Fruit fly (Drosophila melanogaster) whole organism, embryonic: ENCODE measurements around the gene Trs20.
A peak's percentile ranks its signal among the peaks of the same experiment; 100 is the strongest.

Source experiments
- Awh ChIP-seq: fragments of 200-800 bp; sonication (Bioruptor generic); IDR thresholded peaks from 2 replicates; pipeline ENCODE4, ENCODE4 v1.3.6; 2022; ENCODE audit warnings: missing biosample characterization, missing genetic modification characterization
- CG10979 ChIP-seq: fragments of 200-800 bp; sonication (Bioruptor generic); optimal IDR thresholded peaks from 2 replicates; lab custom pipeline; 2018; ENCODE audit warnings: missing biosample characterization, mild to moderate bottlenecking, missing genetic modification characterization, moderate library complexity
- CG11696 ChIP-seq: fragments of 200-800 bp; sonication (Bioruptor generic); IDR thresholded peaks from 2 replicates; pipeline ENCODE4 v1.3.6; 2022; ENCODE audit warnings: missing biosample characterization, missing genetic modification characterization
- CG11723 ChIP-seq: fragments of 200-800 bp; sonication (Bioruptor generic); optimal IDR thresholded peaks from 2 replicates; lab custom pipeline; 2017; ENCODE audit warnings: missing biosample characterization, mild to moderate bottlenecking, missing genetic modification characterization
- CG12104 ChIP-seq: fragments of 200-800 bp; sonication (Bioruptor generic); optimal IDR thresholded peaks from 3 replicates; lab custom pipeline; 2016; ENCODE audit warnings: missing biosample characterization, missing genetic modification characterization
- CG1233 ChIP-seq: fragments of 200-800 bp; sonication (Bioruptor generic); optimal IDR thresholded peaks from 4 replicates; lab custom pipeline; 2018; ENCODE audit warnings: missing biosample characterization, mild to moderate bottlenecking, missing genetic modification characterization
- CG12391 ChIP-seq: fragments of 200-800 bp; sonication (Bioruptor generic); optimal IDR thresholded peaks from 3 replicates; lab custom pipeline; 2018; ENCODE audit warnings: missing biosample characterization, mild to moderate bottlenecking, missing genetic modification characterization, moderate library complexity
- CG13287 ChIP-seq: fragments of 200-800 bp; sonication (Bioruptor generic); IDR thresholded peaks from 2 replicates; pipeline ENCODE4 v1.3.6; 2022; ENCODE audit warnings: missing biosample characterization, missing genetic modification characterization; ENCODE audit not compliant: partially characterized antibody
- CG14441 ChIP-seq: fragments of 200-800 bp; sonication (Bioruptor generic); IDR thresholded peaks from 2 replicates; pipeline ENCODE4 v1.3.6; 2022; ENCODE audit warnings: missing biosample characterization, missing genetic modification characterization
- CG15073 ChIP-seq: fragments of 200-800 bp; sonication (Bioruptor generic); optimal IDR thresholded peaks from 2 replicates; lab custom pipeline; 2016; ENCODE audit warnings: missing biosample characterization, missing genetic modification characterization
- CG17361 ChIP-seq: fragments of 200-800 bp; sonication (Bioruptor generic); IDR thresholded peaks from 3 replicates; pipeline ENCODE4 v1.3.6; 2022; ENCODE audit warnings: missing biosample characterization, missing genetic modification characterization
- CG2712 ChIP-seq: fragments of 200-800 bp; optimal IDR thresholded peaks from 3 replicates; lab custom pipeline; 2019; ENCODE audit warnings: missing biosample characterization, mild to moderate bottlenecking, missing genetic modification characterization, moderate library complexity
- CG2875 ChIP-seq: fragments of 200-800 bp; sonication (Bioruptor generic); optimal IDR thresholded peaks from 2 replicates; lab custom pipeline; 2017; ENCODE audit warnings: missing biosample characterization, mild to moderate bottlenecking, missing genetic modification characterization, missing genetic modification reagents
- CG32767 ChIP-seq: fragments of 200-800 bp; sonication (Bioruptor generic); IDR thresholded peaks from 2 replicates; pipeline ENCODE4 v1.3.6; 2022; ENCODE audit warnings: missing biosample characterization, missing genetic modification characterization
- CG3838 ChIP-seq: fragments of 200-800 bp; sonication (Bioruptor generic); optimal IDR thresholded peaks from 3 replicates; lab custom pipeline; 2016; ENCODE audit warnings: missing biosample characterization, missing genetic modification characterization
- CG3995 ChIP-seq: fragments of 200-800 bp; sonication (Bioruptor generic); optimal IDR thresholded peaks from 3 replicates; lab custom pipeline; 2016; ENCODE audit warnings: missing biosample characterization, missing genetic modification characterization
- CG4360 ChIP-seq: fragments of 200-800 bp; sonication (Bioruptor generic); IDR thresholded peaks from 2 replicates; pipeline ENCODE4 v1.3.6; 2022; ENCODE audit warnings: missing biosample characterization, missing genetic modification characterization
- CG5180 ChIP-seq: fragments of 200-800 bp; sonication (Bioruptor generic); optimal IDR thresholded peaks from 3 replicates; lab custom pipeline; 2017; ENCODE audit warnings: missing biosample characterization, missing genetic modification characterization, mild to moderate bottlenecking, moderate library complexity, missing genetic modification reagents
- CG6813 ChIP-seq: fragments of 200-800 bp; sonication (Bioruptor generic); optimal IDR thresholded peaks from 2 replicates; lab custom pipeline; 2017; ENCODE audit warnings: missing biosample characterization, missing genetic modification characterization, mild to moderate bottlenecking, moderate library complexity, missing genetic modification reagents
- CG7372 ChIP-seq: fragments of 200-800 bp; sonication (Bioruptor generic); IDR thresholded peaks from 2 replicates; pipeline ENCODE4 v1.3.6; 2022; ENCODE audit warnings: missing biosample characterization, missing genetic modification characterization
- CrebB ChIP-seq: fragments of 200-800 bp; sonication (Bioruptor generic); optimal IDR thresholded peaks from 3 replicates; lab custom pipeline; 2018; ENCODE audit warnings: missing biosample characterization, mild to moderate bottlenecking, missing genetic modification characterization
- Drgx ChIP-seq: fragments of 200-800 bp; sonication (Bioruptor generic); IDR thresholded peaks from 2 replicates; pipeline ENCODE4 v1.3.6; 2022; ENCODE audit warnings: missing biosample characterization, missing genetic modification characterization
- E2f2 ChIP-seq: fragments of 200-800 bp; sonication (Bioruptor generic); IDR thresholded peaks from 2 replicates; pipeline ENCODE4 v1.3.6; 2022; ENCODE audit warnings: missing biosample characterization, missing genetic modification characterization
- Hr51 ChIP-seq, 2 experiments: fragments of 200-800 bp; sonication (Bioruptor generic); optimal IDR thresholded peaks; 2 replicates in 1 of 2; 3 replicates in 1 of 2; lab custom pipeline; 2016 to 2018; ENCODE audit warnings: missing biosample characterization in 2 of 2, missing genetic modification characterization in 2 of 2, mild to moderate bottlenecking in 1 of 2, moderate library complexity in 1 of 2
- Mad ChIP-seq: fragments of 200-800 bp; sonication (Bioruptor generic); optimal IDR thresholded peaks from 2 replicates; lab custom pipeline; 2016; ENCODE audit warnings: missing biosample characterization, missing genetic modification characterization
- NC2β ChIP-seq: fragments of 200-800 bp; sonication (Bioruptor generic); optimal IDR thresholded peaks from 2 replicates; lab custom pipeline; 2016; ENCODE audit warnings: missing biosample characterization, missing genetic modification characterization
- Oaz ChIP-seq: fragments of 200-800 bp; sonication (Bioruptor generic); IDR thresholded peaks from 2 replicates; pipeline ENCODE4 v1.3.6; 2022; ENCODE audit warnings: missing biosample characterization, missing genetic modification characterization
- Pdp1 ChIP-seq, 2 experiments: fragments of 200-800 bp; sonication (Bioruptor generic); optimal IDR thresholded peaks; 3 replicates each; lab custom pipeline; 2016; ENCODE audit warnings: missing biosample characterization in 2 of 2, missing genetic modification characterization in 2 of 2, mild to moderate bottlenecking in 1 of 2, moderate library complexity in 1 of 2
- Scr ChIP-seq: fragments of 200-800 bp; sonication (Bioruptor generic); IDR thresholded peaks from 2 replicates; pipeline ENCODE4 v1.3.6; 2022; ENCODE audit warnings: missing biosample characterization, missing genetic modification characterization; ENCODE audit not compliant: partially characterized antibody
- Ssrp ChIP-seq: fragments of 200-800 bp; sonication (Bioruptor generic); optimal IDR thresholded peaks from 2 replicates; lab custom pipeline; 2018; ENCODE audit warnings: missing biosample characterization, mild to moderate bottlenecking, missing genetic modification characterization, moderate library complexity
- Xbp1 ChIP-seq: fragments of 200-800 bp; sonication (Bioruptor generic); optimal IDR thresholded peaks from 3 replicates; lab custom pipeline; 2016; ENCODE audit warnings: missing biosample characterization, mild to moderate bottlenecking, missing genetic modification characterization
- bsh ChIP-seq, 2 experiments: fragments of 200-800 bp; sonication (Bioruptor generic); optimal IDR thresholded peaks; 2 replicates each; lab custom pipeline; 2017 to 2018; ENCODE audit warnings: mild to moderate bottlenecking in 2 of 2, missing biosample characterization in 2 of 2, missing genetic modification characterization in 2 of 2, moderate library complexity in 1 of 2
- dm ChIP-seq: fragments of 200-800 bp; sonication (Bioruptor generic); optimal IDR thresholded peaks from 3 replicates; lab custom pipeline; 2016; ENCODE audit warnings: missing biosample characterization, missing genetic modification characterization
- emc ChIP-seq: fragments of 200-800 bp; sonication (Bioruptor generic); optimal IDR thresholded peaks from 2 replicates; lab custom pipeline; 2016; ENCODE audit warnings: missing biosample characterization, missing genetic modification characterization
- inv ChIP-seq: fragments of 200-800 bp; sonication (Bioruptor generic); IDR thresholded peaks from 2 replicates; pipeline ENCODE4 v1.3.6; 2022; ENCODE audit warnings: missing biosample characterization, missing genetic modification characterization; ENCODE audit not compliant: partially characterized antibody
- kni ChIP-seq: fragments of 200-800 bp; sonication (Bioruptor generic); optimal IDR thresholded peaks from 3 replicates; lab custom pipeline; 2017; ENCODE audit warnings: mild to moderate bottlenecking, missing biosample characterization, missing genetic modification reagents, missing genetic modification characterization
- lab ChIP-seq: fragments of 200-800 bp; sonication (Bioruptor generic); optimal IDR thresholded peaks from 3 replicates; lab custom pipeline; 2017; ENCODE audit warnings: missing biosample characterization, missing genetic modification characterization, mild to moderate bottlenecking, moderate library complexity, missing genetic modification reagents
- lmd ChIP-seq: fragments of 200-800 bp; sonication (Bioruptor generic); IDR thresholded peaks from 2 replicates; pipeline ENCODE4 v1.3.6; 2022; ENCODE audit warnings: missing biosample characterization, missing genetic modification characterization
- onecut ChIP-seq: fragments of 200-800 bp; sonication (Bioruptor generic); IDR thresholded peaks from 2 replicates; pipeline ENCODE4 v1.3.6; 2022; ENCODE audit warnings: missing biosample characterization, missing genetic modification characterization
- pb ChIP-seq: fragments of 200-800 bp; sonication (Bioruptor generic); optimal IDR thresholded peaks from 3 replicates; lab custom pipeline; 2016; ENCODE audit warnings: missing biosample characterization, missing genetic modification characterization
- pzg ChIP-seq: fragments of 200-800 bp; sonication (Bioruptor generic); optimal IDR thresholded peaks from 3 replicates; lab custom pipeline; 2018; ENCODE audit warnings: missing biosample characterization, mild to moderate bottlenecking, missing genetic modification characterization, moderate library complexity
- run ChIP-seq: fragments of 200-800 bp; sonication (Bioruptor generic); optimal IDR thresholded peaks from 3 replicates; lab custom pipeline; 2018; ENCODE audit warnings: missing biosample characterization, mild to moderate bottlenecking, missing genetic modification characterization
- sens-2 ChIP-seq: fragments of 200-800 bp; sonication (Bioruptor generic); IDR thresholded peaks from 2 replicates; pipeline ENCODE4 v1.3.6; 2022; ENCODE audit warnings: missing biosample characterization, missing genetic modification characterization
- sisA ChIP-seq: fragments of 200-800 bp; sonication (Bioruptor generic); IDR thresholded peaks from 2 replicates; pipeline ENCODE4 v1.3.6; 2022; ENCODE audit warnings: missing biosample characterization, missing genetic modification characterization
- tio ChIP-seq: fragments of 200-800 bp; sonication (Bioruptor generic); optimal IDR thresholded peaks from 2 replicates; lab custom pipeline; 2017; ENCODE audit warnings: missing biosample characterization, missing genetic modification characterization, inconsistent platforms
- wdn ChIP-seq: fragments of 200-800 bp; sonication (Bioruptor generic); IDR thresholded peaks from 2 replicates; pipeline ENCODE4 v1.3.6; 2022; ENCODE audit warnings: missing biosample characterization, missing genetic modification characterization
- zfh1 ChIP-seq: fragments of 200-800 bp; sonication (Bioruptor generic); IDR thresholded peaks from 3 replicates; pipeline ENCODE4 v1.3.6; 2022; ENCODE audit warnings: missing biosample characterization, missing genetic modification characterization
- zfh2 ChIP-seq: fragments of 200-800 bp; sonication (Bioruptor generic); optimal IDR thresholded peaks from 2 replicates; lab custom pipeline; 2016; ENCODE audit warnings: missing biosample characterization, missing genetic modification characterization

The Trs20 gene

DNA sequence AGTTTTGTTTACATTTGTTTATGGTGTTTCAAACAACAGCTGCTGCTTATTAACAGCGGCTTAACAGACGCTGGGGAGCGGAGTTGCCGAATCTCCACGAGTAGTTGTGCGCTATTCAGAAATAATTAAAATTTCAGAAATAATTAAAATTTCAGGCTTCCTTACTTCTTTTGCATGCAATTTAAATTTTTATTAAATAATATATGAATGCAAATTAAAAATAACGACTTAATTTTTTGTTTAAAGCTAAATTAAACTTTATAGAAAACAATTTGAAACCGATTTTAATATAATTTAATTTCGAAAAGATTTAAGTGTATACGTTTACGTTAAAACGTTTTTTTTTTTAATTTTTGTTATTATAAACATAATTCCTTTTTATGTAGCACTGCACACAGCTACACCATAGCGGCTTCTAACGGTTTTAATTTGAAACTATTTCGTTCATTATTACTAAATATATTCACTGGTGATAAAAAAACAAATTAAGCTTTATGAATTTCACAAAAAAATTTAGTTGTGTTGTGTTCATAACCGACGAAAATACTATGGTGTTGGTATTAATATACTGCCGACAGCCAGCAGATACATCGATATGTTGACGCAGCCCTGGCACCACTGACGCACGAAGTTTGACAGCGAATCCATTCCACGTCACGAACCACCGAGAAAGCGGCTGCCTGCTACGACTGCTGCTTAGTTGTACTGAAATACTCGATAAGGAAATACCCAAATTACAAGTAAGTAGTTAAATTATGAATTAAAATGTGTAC, 2.3 kb downstream of the Trs20 start, which contains the start of gene SsRbeta (continued):
- TF ChIP-seq Mad (GFP tag; lab: Kevin White, UChicago) (no peak), Ssrp (peak; percentile 38), CG6813 (GFP tag; lab: Kevin White, UChicago) (no peak), zfh2 (GFP tag; lab: Kevin White, UChicago) (no peak), Pdp1 (GFP tag; optimal IDR thresholded peaks at IDR 0.05; lab: Kevin White, UChicago) (no peak), Scr (peak; percentile 72), CG11696 (GFP tag; lab: Robert Waterston, UW) (peak; percentile 56), sisA (no peak; the same call in 1 of the 2 replicates), Hr51 (GFP tag; optimal IDR thresholded peaks at IDR 0.05; lab: Kevin White, UChicago) (peak; percentile 3 to 57), CG14441 (peak; percentile 43), emc (no peak), lab (GFP tag; lab: Kevin White, UChicago) (no peak), CG11723 (no peak), E2f2 (GFP tag; lab: Robert Waterston, UW) (peak; percentile 43; the same call in 1 of the 2 replicates), CG15073 (GFP tag; lab: Kevin White, UChicago) (no peak), CG12104 (GFP tag; lab: Kevin White, UChicago) (peak; percentile 45), CG3838 (no peak), pb (GFP tag; lab: Kevin White, UChicago) (no peak), NC2β (GFP tag; lab: Kevin White, UChicago) (peak; percentile 61), bsh (GFP tag; optimal IDR thresholded peaks at IDR 0.05; lab: Kevin White, UChicago) (peak in 1 of 2 experiments; percentile 46), CG2875 (GFP tag; lab: Kevin White, UChicago) (peak; percentile 4), run (tag; lab: Kevin White, UChicago) (no peak), pzg (peak; percentile 91), CG2712 (tag; lab: Kevin White, UChicago) (peak; percentile 14), CG1233 (GFP tag; lab: Kevin White, UChicago) (no peak), Awh (GFP tag; lab: Robert Waterston, UW) (peak; percentile 76), dm (GFP tag; lab: Kevin White, UChicago) (no peak), onecut (GFP tag; lab: Robert Waterston, UW) (no peak; the same call in 1 of the 2 replicates), CG13287 (peak; percentile 79), tio (GFP tag; lab: Kevin White, UChicago) (peak; percentile 33), wdn (GFP tag; lab: Robert Waterston, UW) (0 out of 2 replicates have a peak, but pooled peaks have one; percentile 48), CG3995 (GFP tag; lab: Kevin White, UChicago) (no peak), CG32767 (GFP tag; lab: Robert Waterston, UW) (no peak; the same call in 1 of the 2 replicates), CG5180 (GFP tag; lab: Kevin White, UChicago) (peak; percentile 13), CG12391 (tag; lab: Kevin White, UChicago) (peak; percentile 32), zfh1 (GFP tag; lab: Robert Waterston, UW) (peak; percentile 79), CG7372 (GFP tag; lab: Robert Waterston, UW) (peak; percentile 58), Oaz (GFP tag; lab: Robert Waterston, UW) (no peak), CG4360 (no peak), lmd (GFP tag; lab: Robert Waterston, UW) (peak; percentile 4; the same call in 1 of the 2 replicates), sens-2 (GFP tag; lab: Robert Waterston, UW) (peak; percentile 42; the same call in 1 of the 2 replicates), CG17361 (GFP tag; lab: Robert Waterston, UW) (peak; percentile 81), Xbp1 (peak; percentile 48), kni (GFP tag; lab: Kevin White, UChicago) (peak; percentile 5), CG10979 (tag; lab: Kevin White, UChicago) (no peak), inv (GFP tag; lab: Robert Waterston, UW) (peak; percentile 64; the same call in 1 of the 2 replicates), CrebB (tag; lab: Kevin White, UChicago) (no peak), Drgx (no peak; the same call in 1 of the 2 replicates)
